Fruit fly (Drosophila melanogaster) whole organism, prepupa: ENCODE data around the gene Klp31E.

ENCODE experiments used
- Blimp-1 ChIP-seq: fragments of 200-800 bp; sonication (Bioruptor generic); optimal IDR thresholded peaks from 3 replicates; lab custom pipeline; 2017; ENCODE audit warnings: missing biosample characterization, missing genetic modification characterization, mild to moderate bottlenecking, moderate library complexity, missing genetic modification reagents
- CG10631 ChIP-seq: fragments of 200-800 bp; sonication (Bioruptor generic); optimal IDR thresholded peaks from 2 replicates; lab custom pipeline; 2016; ENCODE audit warnings: missing biosample characterization, missing genetic modification characterization
- CG11294 ChIP-seq: fragments of 200-800 bp; sonication (Bioruptor generic); IDR thresholded peaks from 2 replicates; pipeline ENCODE4 v1.3.6; 2022; ENCODE audit warnings: missing biosample characterization, missing genetic modification characterization
- CG11762 ChIP-seq: fragments of 200-800 bp; sonication (Bioruptor generic); optimal IDR thresholded peaks from 3 replicates; lab custom pipeline; 2016; ENCODE audit warnings: missing biosample characterization, missing genetic modification characterization; ENCODE audit not compliant: insufficient read depth
- CG11902 ChIP-seq: fragments of 200-800 bp; sonication (Bioruptor generic); optimal IDR thresholded peaks from 3 replicates; lab custom pipeline; 2016; ENCODE audit warnings: missing biosample characterization, missing genetic modification characterization
- CG15336 ChIP-seq: fragments of 200-800 bp; sonication (Bioruptor generic); IDR thresholded peaks from 2 replicates; pipeline ENCODE4 v1.3.6; 2022; ENCODE audit warnings: missing biosample characterization, missing genetic modification characterization
- CG3032 ChIP-seq: fragments of 200-800 bp; optimal IDR thresholded peaks from 2 replicates; lab custom pipeline; 2019; ENCODE audit warnings: missing biosample characterization, mild to moderate bottlenecking, missing genetic modification characterization, moderate library complexity
- CG31627 ChIP-seq: fragments of 200-800 bp; sonication (Bioruptor generic); optimal IDR thresholded peaks from 3 replicates; lab custom pipeline; 2016; ENCODE audit warnings: missing biosample characterization, missing genetic modification characterization
- CG32006 ChIP-seq: fragments of 200-800 bp; sonication (Bioruptor generic); optimal IDR thresholded peaks from 3 replicates; lab custom pipeline; 2017; ENCODE audit warnings: missing biosample characterization, mild to moderate bottlenecking, missing genetic modification characterization
- CG6163 ChIP-seq: fragments of 200-800 bp; sonication (Bioruptor generic); IDR thresholded peaks from 3 replicates; pipeline ENCODE4 v1.3.6; 2022; ENCODE audit warnings: missing biosample characterization, missing genetic modification characterization
- CG6276 ChIP-seq: fragments of 200-800 bp; sonication (Bioruptor generic); optimal IDR thresholded peaks from 2 replicates; lab custom pipeline; 2017; ENCODE audit warnings: missing biosample characterization, mild to moderate bottlenecking, missing genetic modification characterization
- CG6792 ChIP-seq: fragments of 200-800 bp; sonication (Bioruptor generic); optimal IDR thresholded peaks from 3 replicates; lab custom pipeline; 2016; ENCODE audit warnings: missing biosample characterization, missing genetic modification characterization
- CG6808 ChIP-seq: fragments of 200-800 bp; sonication (Bioruptor generic); optimal IDR thresholded peaks from 3 replicates; lab custom pipeline; 2017; ENCODE audit warnings: missing biosample characterization, missing genetic modification characterization, mild to moderate bottlenecking, moderate library complexity, missing genetic modification reagents
- CG6854 ChIP-seq: fragments of 200-800 bp; sonication (Bioruptor generic); optimal IDR thresholded peaks from 2 replicates; lab custom pipeline; 2017; ENCODE audit warnings: missing biosample characterization, mild to moderate bottlenecking, missing genetic modification characterization
- CG9139 ChIP-seq: fragments of 200-800 bp; sonication (Bioruptor generic); optimal IDR thresholded peaks from 3 replicates; lab custom pipeline; 2017; ENCODE audit warnings: missing biosample characterization, mild to moderate bottlenecking, missing genetic modification characterization
- Eip78C ChIP-seq: fragments of 200-800 bp; sonication (Bioruptor generic); peaks from one replicate; lab custom pipeline; 2016; ENCODE audit warnings: missing biosample characterization, missing genetic modification characterization
- Eip93F ChIP-seq: fragments of 200-800 bp; sonication (Bioruptor generic); optimal IDR thresholded peaks from 2 replicates; lab custom pipeline; 2016; ENCODE audit warnings: missing biosample characterization, mild to moderate bottlenecking, missing genetic modification characterization
- Ets21C ChIP-seq: fragments of 200-800 bp; sonication (Bioruptor generic); optimal IDR thresholded peaks from 3 replicates; lab custom pipeline; 2016; ENCODE audit warnings: missing biosample characterization, missing genetic modification characterization
- Ets96B ChIP-seq: fragments of 200-800 bp; optimal IDR thresholded peaks from 2 replicates; lab custom pipeline; 2019; ENCODE audit warnings: missing biosample characterization, mild to moderate bottlenecking, missing genetic modification characterization, moderate library complexity
- Gug ChIP-seq: fragments of 200-800 bp; sonication (Bioruptor generic); IDR thresholded peaks from 2 replicates; pipeline ENCODE4 v1.3.6; 2022; ENCODE audit warnings: missing biosample characterization, missing genetic modification characterization
- Hr39 ChIP-seq: fragments of 200-800 bp; sonication (Bioruptor generic); optimal IDR thresholded peaks from 2 replicates; lab custom pipeline; 2016; ENCODE audit warnings: missing biosample characterization, missing genetic modification characterization
- Hr4 ChIP-seq: fragments of 200-800 bp; sonication (Bioruptor generic); optimal IDR thresholded peaks from 3 replicates; lab custom pipeline; 2016; ENCODE audit warnings: missing biosample characterization, missing genetic modification characterization
- Met ChIP-seq: fragments of 200-800 bp; sonication (Bioruptor generic); optimal IDR thresholded peaks from 3 replicates; lab custom pipeline; 2016; ENCODE audit warnings: missing biosample characterization, missing genetic modification characterization
- OdsH ChIP-seq: fragments of 200-800 bp; sonication (Bioruptor generic); optimal IDR thresholded peaks from 3 replicates; lab custom pipeline; 2016; ENCODE audit warnings: missing biosample characterization, missing genetic modification characterization
- Smox ChIP-seq: fragments of 200-800 bp; sonication (Bioruptor generic); optimal IDR thresholded peaks from 3 replicates; lab custom pipeline; 2016; ENCODE audit warnings: missing biosample characterization, missing genetic modification characterization
- Sox102F ChIP-seq: fragments of 200-800 bp; sonication (Bioruptor generic); optimal IDR thresholded peaks from 2 replicates; lab custom pipeline; 2016; ENCODE audit warnings: missing biosample characterization, mild to moderate bottlenecking, missing genetic modification characterization
- Sox14 ChIP-seq: fragments of 200-800 bp; sonication (Bioruptor generic); optimal IDR thresholded peaks from 3 replicates; lab custom pipeline; 2016; ENCODE audit warnings: missing biosample characterization, missing genetic modification characterization
- Sox15 ChIP-seq: fragments of 200-800 bp; sonication (Bioruptor generic); optimal IDR thresholded peaks from 3 replicates; lab custom pipeline; 2016; ENCODE audit warnings: missing biosample characterization, missing genetic modification characterization
- achi ChIP-seq: fragments of 200-800 bp; sonication (Bioruptor generic); optimal IDR thresholded peaks from 3 replicates; lab custom pipeline; 2016; ENCODE audit warnings: missing biosample characterization, missing genetic modification characterization
- acj6 ChIP-seq: fragments of 200-800 bp; sonication (Bioruptor generic); optimal IDR thresholded peaks from 3 replicates; lab custom pipeline; 2016; ENCODE audit warnings: missing biosample characterization, missing genetic modification characterization
- cyc ChIP-seq: fragments of 200-800 bp; sonication (Bioruptor generic); optimal IDR thresholded peaks from 3 replicates; lab custom pipeline; 2016; ENCODE audit warnings: missing biosample characterization, missing genetic modification characterization
- dac ChIP-seq: fragments of 200-800 bp; sonication (Bioruptor generic); optimal IDR thresholded peaks from 2 replicates; lab custom pipeline; 2017; ENCODE audit warnings: missing biosample characterization, mild to moderate bottlenecking, missing genetic modification characterization
- dsx ChIP-seq: fragments of 200-800 bp; optimal IDR thresholded peaks from 3 replicates; lab custom pipeline; 2019; ENCODE audit warnings: missing biosample characterization, mild to moderate bottlenecking, missing genetic modification characterization, moderate library complexity; ENCODE audit not compliant: poor library complexity, severe bottlenecking
- eg ChIP-seq: fragments of 200-800 bp; sonication (Bioruptor generic); IDR thresholded peaks from 3 replicates; pipeline ENCODE4 v1.3.6; 2022; ENCODE audit warnings: missing biosample characterization, missing genetic modification characterization
- fd59A ChIP-seq: fragments of 200-800 bp; sonication (Bioruptor generic); optimal IDR thresholded peaks from 2 replicates; lab custom pipeline; 2017; ENCODE audit warnings: missing biosample characterization, mild to moderate bottlenecking, missing genetic modification characterization, missing genetic modification reagents
- fkh ChIP-seq: fragments of 200-800 bp; sonication (Bioruptor generic); optimal IDR thresholded peaks from 3 replicates; lab custom pipeline; 2017; ENCODE audit warnings: missing biosample characterization, mild to moderate bottlenecking, missing genetic modification characterization, moderate library complexity
- lz ChIP-seq: fragments of 200-800 bp; sonication (Bioruptor generic); optimal IDR thresholded peaks from 3 replicates; lab custom pipeline; 2016; ENCODE audit warnings: missing biosample characterization, missing genetic modification characterization
- net ChIP-seq: fragments of 200-800 bp; sonication (Bioruptor generic); optimal IDR thresholded peaks from 3 replicates; lab custom pipeline; 2016; ENCODE audit warnings: missing biosample characterization, missing genetic modification characterization
- salr ChIP-seq, 2 experiments: fragments of 200-800 bp; sonication (Bioruptor generic); optimal IDR thresholded peaks; 3 replicates each; lab custom pipeline; 2016 to 2018; ENCODE audit warnings: missing biosample characterization in 2 of 2, missing genetic modification characterization in 2 of 2, mild to moderate bottlenecking in 1 of 2
- spab ChIP-seq: fragments of 200-800 bp; sonication (Bioruptor generic); optimal IDR thresholded peaks from 2 replicates; lab custom pipeline; 2017; ENCODE audit warnings: missing biosample characterization, mild to moderate bottlenecking, missing genetic modification characterization, missing genetic modification reagents
- ss ChIP-seq, 2 experiments: fragments of 200-800 bp; sonication (Bioruptor generic); optimal IDR thresholded peaks; 2 replicates in 1 of 2; 3 replicates in 1 of 2; lab custom pipeline; 2017 to 2018; ENCODE audit warnings: mild to moderate bottlenecking in 2 of 2, missing biosample characterization in 2 of 2, missing genetic modification characterization in 2 of 2, moderate library complexity in 1 of 2
- topi ChIP-seq: fragments of 200-800 bp; sonication (Bioruptor generic); optimal IDR thresholded peaks from 3 replicates; lab custom pipeline; 2016; ENCODE audit warnings: missing biosample characterization, missing genetic modification characterization
- vri ChIP-seq: fragments of 200-800 bp; sonication (Bioruptor generic); optimal IDR thresholded peaks from 3 replicates; lab custom pipeline; 2016; ENCODE audit warnings: missing biosample characterization, mild to moderate bottlenecking, missing genetic modification characterization

The Klp31E gene

dm6 chr2L:10386208-10386805 is 27.5 kb upstream of the Klp31E start, which contains the start of the genes Cdk1 and mRpS7 (continued):
- TF ChIP-seq CG6276 (GFP tag; lab: Kevin White, UChicago) (no peak), fkh (GFP tag; lab: Kevin White, UChicago) (no peak), lz (peak; percentile 61), CG6163 (GFP tag; lab: Robert Waterston, UW) (no peak), CG11294 (GFP tag; lab: Robert Waterston, UW) (no peak; the same call in 1 of the 2 replicates), Ets96B (tag; lab: Kevin White, UChicago) (peak; percentile 68), topi (peak; percentile 74), Hr39 (GFP tag; lab: Kevin White, UChicago) (peak; percentile 71), dsx (GFP tag; lab: Kevin White, UChicago) (peak; percentile 57), vri (GFP tag; lab: Kevin White, UChicago) (no peak), CG3032 (tag; lab: Kevin White, UChicago) (peak; percentile 71), CG6808 (GFP tag; lab: Kevin White, UChicago) (no peak), CG9139 (GFP tag; lab: Kevin White, UChicago) (no peak), CG6854 (GFP tag; lab: Kevin White, UChicago) (no peak), Eip93F (no peak), dac (GFP tag; lab: Kevin White, UChicago) (peak; percentile 28), ss (GFP tag; optimal IDR thresholded peaks at IDR 0.05; lab: Kevin White, UChicago) (peak in 1 of 2 experiments; percentile 68), Gug (GFP tag; lab: Robert Waterston, UW) (no peak), Blimp-1 (GFP tag; lab: Kevin White, UChicago) (no peak), Sox14 (peak; percentile 74), CG6792 (GFP tag; lab: Kevin White, UChicago) (peak; percentile 53), Sox102F (GFP tag; lab: Kevin White, UChicago) (no peak), CG10631 (GFP tag; lab: Kevin White, UChicago) (peak; percentile 72), CG11902 (GFP tag; lab: Kevin White, UChicago) (peak; percentile 56), CG11762 (GFP tag; lab: Kevin White, UChicago) (peak; percentile 44), Ets21C (peak; percentile 59)

- TF ChIP-seq Eip78C (GFP tag; lab: Kevin White, UChicago) (no peak), CG10631 (GFP tag; lab: Kevin White, UChicago) (no peak), lz (no peak), Met (GFP tag; lab: Kevin White, UChicago) (no peak), vri (GFP tag; lab: Kevin White, UChicago) (no peak)
These were observed 27.0 kb upstream of the Klp31E start for dm6 chr2L:10386824-10387223.

dm6 chr2L:10387869-10388726 is 25.7 kb upstream of the Klp31E start, which contains the start of gene da:
Gene da, plus strand, starts transcription at chr2L:10388105.
- peak; percentile 21 for TF ChIP-seq Eip93F
- no peak for TF ChIP-seq fd59A (GFP tag; lab: Kevin White, UChicago)
- peak; percentile 58 for TF ChIP-seq CG31627
- TF ChIP-seq lz: peak; percentile 61
- peak; percentile 5 for TF ChIP-seq Sox15
- peak; percentile 56 for TF ChIP-seq Smox (GFP tag; lab: Kevin White, UChicago)
- peak; percentile 58 for TF ChIP-seq OdsH (GFP tag; lab: Kevin White, UChicago)
- peak; percentile 80 for TF ChIP-seq Sox14
- TF ChIP-seq Hr4 (GFP tag; lab: Kevin White, UChicago): peak; percentile 54
- TF ChIP-seq Met (GFP tag; lab: Kevin White, UChicago): peak; percentile 62
- peak in 1 of 2 experiments; percentile 28 for TF ChIP-seq salr (GFP tag; optimal IDR thresholded peaks at IDR 0.05; lab: Kevin White, UChicago)
- peak in 1 of 2 experiments; percentile 24 for TF ChIP-seq ss (GFP tag; optimal IDR thresholded peaks at IDR 0.05; lab: Kevin White, UChicago)
- peak; percentile 63 for TF ChIP-seq Hr39 (GFP tag; lab: Kevin White, UChicago)
- peak; percentile 45 for TF ChIP-seq achi (GFP tag; lab: Kevin White, UChicago)
- TF ChIP-seq CG6854 (GFP tag; lab: Kevin White, UChicago): no peak
- peak; percentile 36 for TF ChIP-seq CG6792 (GFP tag; lab: Kevin White, UChicago)
- TF ChIP-seq acj6 (GFP tag; lab: Kevin White, UChicago): peak; percentile 38
- TF ChIP-seq net (GFP tag; lab: Kevin White, UChicago): peak; percentile 23
- peak; percentile 50 for TF ChIP-seq cyc (GFP tag; lab: Kevin White, UChicago)
- no peak for TF ChIP-seq spab
- TF ChIP-seq CG6808 (GFP tag; lab: Kevin White, UChicago): no peak
- TF ChIP-seq eg (GFP tag; lab: Robert Waterston, UW): no peak; the same call in 1 of the 3 replicates
- no peak for TF ChIP-seq CG32006 (GFP tag; lab: Kevin White, UChicago)
- peak; percentile 73 for TF ChIP-seq Eip78C (GFP tag; lab: Kevin White, UChicago)
- 0 out of 2 replicates have a peak, but pooled peaks have one; percentile 31 for TF ChIP-seq CG15336 (GFP tag; lab: Robert Waterston, UW)
